Worm (Caenorhabditis elegans): ENCODE data around the gene F44E2.9.

Gene F44E2.9

ce11 chrIII:8801864-8802818 lies 48.2 kb downstream of the F44E2.9 start (continued):
- no peak for TF ChIP-seq pat-9 (tag; optimal IDR thresholded peaks at IDR 0.05)
- TF ChIP-seq che-1 (tag; optimal IDR thresholded peaks at IDR 0.05) = peak; percentile 45
- peak; percentile 96 for TF ChIP-seq tbx-2 (tag; optimal IDR thresholded peaks at IDR 0.05)
- TF ChIP-seq fkh-10 (GFP tag; optimal IDR thresholded peaks at IDR 0.05) = peak; percentile 20
- TF ChIP-seq zip-5 (tag; optimal IDR thresholded peaks at IDR 0.05) = peak; percentile 50
- TF ChIP-seq ceh-9 (tag; optimal IDR thresholded peaks at IDR 0.05) = no peak
- TF ChIP-seq ceh-30 (tag; optimal IDR thresholded peaks at IDR 0.05) = peak; percentile 93
- peak; percentile 96 for TF ChIP-seq F13H6.1 (tag; optimal IDR thresholded peaks at IDR 0.05)
- TF ChIP-seq hlh-30 (tag; optimal IDR thresholded peaks at IDR 0.05; ENCODE audit: insufficient read depth) = peak; percentile 93
- peak; percentile 58 for TF ChIP-seq C08G9.2 (tag; optimal IDR thresholded peaks at IDR 0.05)
- no peak for TF ChIP-seq madf-2 (tag; optimal IDR thresholded peaks at IDR 0.05)
- TF ChIP-seq ceh-18 (tag; optimal IDR thresholded peaks at IDR 0.05) = peak; percentile 99
- TF ChIP-seq fkh-6 (tag; optimal IDR thresholded peaks at IDR 0.05) = no peak
- peak; percentile 56 for TF ChIP-seq elt-2 (tag; optimal IDR thresholded peaks at IDR 0.05)
- TF ChIP-seq syd-9 (tag; optimal IDR thresholded peaks at IDR 0.05) = peak; percentile 89
- TF ChIP-seq ceh-19 (GFP tag; optimal IDR thresholded peaks at IDR 0.05) = no peak
- peak; percentile 66 for TF ChIP-seq ceh-2 (tag; optimal IDR thresholded peaks at IDR 0.05)
- no peak for TF ChIP-seq nhr-232 (tag; optimal IDR thresholded peaks at IDR 0.05)
- peak; percentile 95 for TF ChIP-seq rnt-1 (tag; optimal IDR thresholded peaks at IDR 0.05)
- TF ChIP-seq tbx-7 (tag; optimal IDR thresholded peaks at IDR 0.05) = peak; percentile 16
- peak; percentile 72 for TF ChIP-seq ceh-14 (tag; optimal IDR thresholded peaks at IDR 0.05)
- TF ChIP-seq ceh-6 (GFP tag; optimal IDR thresholded peaks at IDR 0.05) = no peak
- TF ChIP-seq nfya-1 (tag; optimal IDR thresholded peaks at IDR 0.05) = peak; percentile 98

- TF ChIP-seq elt-4 (tag; optimal IDR thresholded peaks at IDR 0.05) = peak; percentile 53
- TF ChIP-seq hlh-30 (tag; optimal IDR thresholded peaks at IDR 0.05; ENCODE audit: insufficient read depth) = no peak
Measured at ce11 chrIII:8801352-8801863, 48.9 kb downstream of the F44E2.9 start.

- TF ChIP-seq T23F11.4 (GFP tag; optimal IDR thresholded peaks at IDR 0.05) = no peak
- TF ChIP-seq ceh-18 (tag; optimal IDR thresholded peaks at IDR 0.05) = no peak
- TF ChIP-seq ceh-19 (GFP tag; optimal IDR thresholded peaks at IDR 0.05) = no peak
- TF ChIP-seq dmd-4 (tag; optimal IDR thresholded peaks at IDR 0.05; ENCODE audit: borderline replicate concordance) = no peak
- TF ChIP-seq hlh-6 (tag; optimal IDR thresholded peaks at IDR 0.05) = no peak
- TF ChIP-seq ztf-16 (tag; optimal IDR thresholded peaks at IDR 0.05) = no peak
- no peak for TF ChIP-seq F13H6.1 (tag; optimal IDR thresholded peaks at IDR 0.05)
- no peak for TF ChIP-seq pha-2 (tag; optimal IDR thresholded peaks at IDR 0.05)
- TF ChIP-seq dve-1 (tag; optimal IDR thresholded peaks at IDR 0.05) = no peak
Measured at ce11 chrIII:8800796-8801083, 49.6 kb downstream of the F44E2.9 start.

Measured in whole organism, late embryonic.